Fruit fly (Drosophila melanogaster): ENCODE data around the gene CG9399.

DNA sequence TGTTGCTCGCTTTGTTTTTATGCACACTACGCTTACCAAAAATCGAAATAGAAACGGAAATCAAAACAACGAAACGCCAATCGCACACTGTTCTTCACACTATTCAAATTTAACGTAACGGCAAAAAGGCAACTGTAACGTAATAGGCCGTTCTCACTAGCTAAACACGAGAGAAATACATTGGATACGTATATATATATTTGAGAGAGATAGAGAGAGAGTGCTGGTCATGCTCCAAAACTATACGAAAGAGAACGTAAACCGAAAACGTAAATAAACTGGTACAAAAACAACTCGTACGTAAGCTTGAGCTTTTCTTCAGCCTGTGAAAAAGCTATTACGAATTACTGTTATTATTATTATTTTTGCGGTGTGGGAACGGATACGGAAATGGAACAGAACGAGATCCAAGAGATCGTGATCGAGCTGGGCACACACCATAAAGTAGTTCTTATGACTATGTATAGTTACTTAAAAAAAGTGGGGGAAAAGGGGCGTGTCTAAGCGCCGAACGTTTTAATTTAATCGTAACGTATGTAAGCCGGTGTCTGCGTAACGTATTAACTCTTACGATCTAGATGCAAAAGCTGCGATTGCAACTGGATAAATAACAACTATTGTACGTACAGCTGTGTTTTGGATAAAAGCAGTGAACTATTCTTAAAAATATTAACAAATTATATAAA is 30.4 kb downstream of the CG9399 start:
- TF ChIP-seq pan (optimal IDR thresholded peaks at IDR 0.05) = no peak
- no peak for TF ChIP-seq psq (optimal IDR thresholded peaks at IDR 0.05)
